Worm (Caenorhabditis elegans): ENCODE data around the gene odc-1.

odc-1 gene

DNA sequence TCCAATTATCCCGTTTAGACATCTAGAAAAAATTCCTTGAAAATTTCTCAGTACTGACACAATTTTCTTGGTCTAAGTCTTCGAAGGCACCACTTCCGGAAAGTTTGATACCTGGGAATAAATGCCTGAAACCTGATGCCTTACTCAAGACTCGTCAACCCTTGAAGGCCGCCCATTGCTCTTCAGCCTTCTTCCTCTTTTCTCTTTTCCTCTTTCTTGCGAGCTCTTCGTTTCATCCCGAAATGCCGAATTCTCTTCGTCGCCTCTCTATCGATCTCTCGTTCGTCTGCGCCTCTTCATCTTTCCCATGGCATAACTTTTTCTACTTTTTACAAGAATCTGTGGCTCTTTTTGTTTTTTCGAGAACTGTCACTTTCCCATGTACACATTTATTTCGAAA, 6.3 kb downstream of the odc-1 start (continued):
- TF ChIP-seq F16B12.6 (tag; optimal IDR thresholded peaks at IDR 0.05) (no peak), pax-3 (tag; optimal IDR thresholded peaks at IDR 0.05) (no peak), lin-15B (tag; optimal IDR thresholded peaks at IDR 0.05) (no peak), nhr-71 (tag; optimal IDR thresholded peaks at IDR 0.05) (peak; percentile 17), aly-2 (tag; optimal IDR thresholded peaks at IDR 0.05) (no peak), swsn-7 (tag; optimal IDR thresholded peaks at IDR 0.05) (no peak), ama-1 (optimal IDR thresholded peaks at IDR 0.05) (no peak), egl-13 (tag; optimal IDR thresholded peaks at IDR 0.05) (no peak), fkh-10 (GFP tag; optimal IDR thresholded peaks at IDR 0.05) (no peak), nhr-76 (tag; optimal IDR thresholded peaks at IDR 0.05) (no peak), elt-2 (tag; optimal IDR thresholded peaks at IDR 0.05) (no peak), fkh-4 (tag; optimal IDR thresholded peaks at IDR 0.05; ENCODE audit: borderline replicate concordance) (no peak), lsy-2 (tag; optimal IDR thresholded peaks at IDR 0.05) (peak in 1 of 2 experiments; percentile 3), C16A3.4 (tag; optimal IDR thresholded peaks at IDR 0.05) (no peak), nhr-28 (tag; optimal IDR thresholded peaks at IDR 0.05) (no peak), efl-1 (optimal IDR thresholded peaks at IDR 0.05) (no peak), efl-1 (GFP tag; optimal IDR thresholded peaks at IDR 0.05 in 1 of 2) (peak in 1 of 2 experiments; percentile 35), nhr-20 (tag; optimal IDR thresholded peaks at IDR 0.05) (no peak), lin-39 (tag; optimal IDR thresholded peaks at IDR 0.05) (no peak), pag-3 (tag; optimal IDR thresholded peaks at IDR 0.05; ENCODE audit: borderline replicate concordance, insufficient read depth) (no peak), ceh-82 (tag; optimal IDR thresholded peaks at IDR 0.05) (peak in 1 of 3 experiments; percentile 36), zip-4 (GFP tag; optimal IDR thresholded peaks at IDR 0.05) (no peak), ceh-63 (GFP tag; optimal IDR thresholded peaks at IDR 0.05) (no peak), lin-13 (GFP tag; optimal IDR thresholded peaks at IDR 0.05) (no peak), ceh-88 (GFP tag; IDR thresholded peaks at IDR 0.05) (no peak), nhr-47 (tag; optimal IDR thresholded peaks at IDR 0.05) (peak; percentile 10)

DNA sequence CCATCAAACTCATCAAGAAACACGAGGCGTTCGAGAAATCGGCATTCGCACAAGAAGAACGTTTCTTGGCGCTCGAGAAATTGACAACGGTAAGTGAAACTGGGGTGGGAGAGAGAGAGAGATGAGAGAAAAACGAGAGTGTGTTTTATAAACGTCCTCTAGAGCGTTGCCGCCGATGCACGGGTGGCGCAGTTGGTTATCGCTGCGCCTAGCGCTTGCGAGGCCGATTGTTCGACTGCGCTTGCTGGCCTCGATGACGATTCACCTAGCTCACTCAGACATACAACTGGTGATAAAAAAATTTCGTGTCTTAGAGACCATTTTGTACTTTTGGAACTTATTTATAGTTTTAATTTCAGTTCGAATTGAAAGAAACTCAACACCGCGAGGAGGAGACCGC, 11.2 kb downstream of the odc-1 start:
- TF ChIP-seq elt-3 (tag; optimal IDR thresholded peaks at IDR 0.05): peak in 1 of 6 experiments; percentile 44
- TF ChIP-seq xbp-1 (tag; optimal IDR thresholded peaks at IDR 0.05): peak; percentile 24
- peak; percentile 62 for TF ChIP-seq nhr-47 (tag; optimal IDR thresholded peaks at IDR 0.05)
- TF ChIP-seq jun-1 (tag; optimal IDR thresholded peaks at IDR 0.05): peak; percentile 6
- peak in 1 of 2 experiments; percentile 42 for TF ChIP-seq mdl-1 (tag; optimal IDR thresholded peaks at IDR 0.05)
- TF ChIP-seq zip-4 (GFP tag; optimal IDR thresholded peaks at IDR 0.05): no peak
- TF ChIP-seq sup-37 (GFP tag; optimal IDR thresholded peaks at IDR 0.05): no peak
- peak; percentile 37 to 38 for TF ChIP-seq efl-1 (optimal IDR thresholded peaks at IDR 0.05)
- TF ChIP-seq efl-1 (GFP tag; optimal IDR thresholded peaks at IDR 0.05 in 1 of 2): peak in 1 of 2 experiments; percentile 95
- peak; percentile 20 for TF ChIP-seq nhr-85 (tag)
- peak; percentile 3 for TF ChIP-seq skn-1 (tag; optimal IDR thresholded peaks at IDR 0.05)
- TF ChIP-seq irx-1 (tag; optimal IDR thresholded peaks at IDR 0.05): peak; percentile 19
- peak; percentile 39 for TF ChIP-seq tbx-2 (tag; optimal IDR thresholded peaks at IDR 0.05)
- TF ChIP-seq lin-35 (GFP tag; optimal IDR thresholded peaks at IDR 0.05): peak; percentile 37 to 62
- peak; percentile 54 for TF ChIP-seq rnt-1 (tag; optimal IDR thresholded peaks at IDR 0.05)
- peak; percentile 49 for TF ChIP-seq dsc-1 (tag; optimal IDR thresholded peaks at IDR 0.05)
- TF ChIP-seq unc-62 (GFP tag; optimal IDR thresholded peaks at IDR 0.05): no peak
- TF ChIP-seq fos-1 (tag; optimal IDR thresholded peaks at IDR 0.05): peak; percentile 50
- TF ChIP-seq nhr-19 (GFP tag; conservative IDR thresholded peaks at IDR 0.05): peak; percentile 56
- peak; percentile 61 for TF ChIP-seq nhr-71 (tag; optimal IDR thresholded peaks at IDR 0.05)
- peak; percentile 39 for TF ChIP-seq C16A3.4 (tag; optimal IDR thresholded peaks at IDR 0.05)
- TF ChIP-seq swsn-7 (tag; optimal IDR thresholded peaks at IDR 0.05): peak; percentile 51
- no peak for TF ChIP-seq snpc-4 (tag; optimal IDR thresholded peaks at IDR 0.05)
- peak in 1 of 2 experiments; percentile 6 for TF ChIP-seq ztf-11 (tag; optimal IDR thresholded peaks at IDR 0.05)
- no peak for TF ChIP-seq ceh-8 (GFP tag; optimal IDR thresholded peaks at IDR 0.05)
- TF ChIP-seq lin-14 (GFP tag; optimal IDR thresholded peaks at IDR 0.05): peak; percentile 55
- TF ChIP-seq ceh-82 (tag; optimal IDR thresholded peaks at IDR 0.05): peak in 2 of 3 experiments; percentile 9 to 33
- TF ChIP-seq dpl-1 (GFP tag; optimal IDR thresholded peaks at IDR 0.05): peak in 1 of 3 experiments; percentile 23
- TF ChIP-seq snu-23 (GFP tag; optimal IDR thresholded peaks at IDR 0.05): peak; percentile 63
- TF ChIP-seq egl-27 (tag; optimal IDR thresholded peaks at IDR 0.05): no peak
- no peak for TF ChIP-seq ceh-90 (tag; optimal IDR thresholded peaks at IDR 0.05)
- TF ChIP-seq tlp-1 (tag; optimal IDR thresholded peaks at IDR 0.05): no peak
- peak; percentile 71 for TF ChIP-seq aly-2 (tag; optimal IDR thresholded peaks at IDR 0.05)
- peak; percentile 63 for TF ChIP-seq nhr-90 (tag; optimal IDR thresholded peaks at IDR 0.05; ENCODE audit: poor library complexity)
- TF ChIP-seq elt-2 (tag; optimal IDR thresholded peaks at IDR 0.05): peak; percentile 9
